1 fruit fly cellular context compared by ENCODE assay signal in the genomic region with DNA sequence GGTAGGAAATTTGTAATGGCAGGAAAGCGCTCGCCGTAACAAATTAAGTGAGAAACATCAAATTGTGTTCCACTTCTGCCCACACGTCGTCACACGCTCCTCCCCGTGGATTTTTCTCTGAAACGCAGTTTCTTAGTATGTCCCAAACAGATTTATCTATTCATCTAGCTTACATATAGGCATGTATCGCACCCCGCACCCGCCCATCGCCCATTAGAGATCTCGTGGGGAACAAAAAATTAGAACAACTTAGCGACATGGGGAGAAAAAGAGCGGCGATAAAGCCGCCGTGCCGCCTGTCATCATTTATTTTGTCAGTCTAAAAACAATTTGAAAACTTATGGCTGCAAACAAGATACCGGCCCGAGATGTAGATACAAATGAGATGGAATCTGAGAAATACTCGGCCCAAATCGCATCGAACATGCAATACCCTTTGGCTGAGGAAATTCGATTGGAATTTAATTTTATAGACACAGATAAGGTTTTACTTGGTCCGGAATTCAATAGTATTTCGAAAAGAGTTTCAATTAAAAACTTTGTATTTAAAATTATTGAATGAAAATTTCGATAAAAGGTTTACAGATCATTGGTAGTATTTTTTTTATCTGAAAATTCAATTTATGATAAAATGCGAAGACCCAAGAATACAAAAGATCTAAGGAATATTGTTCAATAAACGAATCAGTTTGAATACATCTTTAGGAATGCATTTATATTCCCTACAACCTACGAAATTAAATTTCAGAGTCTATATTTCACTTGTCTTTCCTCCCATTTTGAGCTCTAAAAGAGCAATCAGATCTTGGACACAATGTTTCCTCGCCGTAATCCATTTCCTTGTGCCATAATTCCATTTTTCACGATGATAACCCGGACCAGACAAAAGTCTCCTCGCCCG.
A peak's percentile ranks its signal among the peaks of the same experiment; 100 is the strongest.
TF ChIP-seq lines count a peak whose summit lies in the region.

No protein-coding gene starts in this region.

TF ChIP-seq in whole organism, embryonic, 481 proteins besides CTCF, POLR2A, EP300 and RAD21 (continued from another document and continues in another):
- TF ChIP-seq ci (GFP tag; IDR thresholded peaks at IDR 0.05; lab: Robert Waterston, UW) (no peak), sob (GFP tag; IDR thresholded peaks at IDR 0.05; lab: Robert Waterston, UW) (no peak), scrt (GFP tag; optimal IDR thresholded peaks at IDR 0.05; lab: Kevin White, UChicago) (no peak), row (GFP tag; IDR thresholded peaks at IDR 0.05; lab: Robert Waterston, UW) (peak; percentile 40), CG11695 (GFP tag; IDR thresholded peaks at IDR 0.05; lab: Robert Waterston, UW) (no peak), dpn (GFP tag; optimal IDR thresholded peaks at IDR 0.05; lab: Kevin White, UChicago) (no peak), Doc3 (GFP tag; IDR thresholded peaks at IDR 0.05; lab: Robert Waterston, UW; ENCODE audit: partially characterized antibody) (no peak), al (GFP tag; IDR thresholded peaks at IDR 0.05; lab: Robert Waterston, UW) (no peak), tna (GFP tag; IDR thresholded peaks at IDR 0.05; lab: Robert Waterston, UW; ENCODE audit: partially characterized antibody) (no peak), CG5245 (GFP tag; optimal IDR thresholded peaks at IDR 0.05; lab: Kevin White, UChicago) (no peak), BEAF-32 (GFP tag; optimal IDR thresholded peaks at IDR 0.05; lab: Kevin White, UChicago) (no peak), ro (GFP tag; IDR thresholded peaks at IDR 0.05; lab: Robert Waterston, UW) (no peak), bbx (GFP tag; IDR thresholded peaks at IDR 0.05; lab: Robert Waterston, UW; ENCODE audit: partially characterized antibody) (no peak), hbn (GFP tag; IDR thresholded peaks at IDR 0.05; lab: Robert Waterston, UW; ENCODE audit: partially characterized antibody) (no peak), dmrt11E (tag; optimal IDR thresholded peaks at IDR 0.05; lab: Kevin White, UChicago) (peak; percentile 20), Ravus (GFP tag; IDR thresholded peaks at IDR 0.05; lab: Robert Waterston, UW) (no peak), CG9932 (GFP tag; IDR thresholded peaks at IDR 0.05; lab: Robert Waterston, UW) (no peak), zfh2 (GFP tag; optimal IDR thresholded peaks at IDR 0.05; lab: Kevin White, UChicago) (no peak), sr (GFP tag; IDR thresholded peaks at IDR 0.05; lab: Robert Waterston, UW) (peak; percentile 89), ttk (GFP tag; IDR thresholded peaks at IDR 0.05; lab: Robert Waterston, UW) (no peak), fu2 (GFP tag; optimal IDR thresholded peaks at IDR 0.05; lab: Kevin White, UChicago) (no peak), Poxn (GFP tag; IDR thresholded peaks at IDR 0.05; lab: Robert Waterston, UW) (no peak), CG14441 (GFP tag; IDR thresholded peaks at IDR 0.05; lab: Robert Waterston, UW) (no peak), lilli (GFP tag; optimal IDR thresholded peaks at IDR 0.05; lab: Kevin White, UChicago) (no peak), CG17912 (GFP tag; optimal IDR thresholded peaks at IDR 0.05; lab: Kevin White, UChicago) (no peak), CG2199 (GFP tag; IDR thresholded peaks at IDR 0.05; lab: Robert Waterston, UW) (peak; percentile 53; the same call in 1 of the 3 replicates), CG10979 (tag; optimal IDR thresholded peaks at IDR 0.05; lab: Kevin White, UChicago) (no peak), CG10462 (GFP tag; optimal IDR thresholded peaks at IDR 0.05; lab: Kevin White, UChicago) (no peak), schlank (tag; optimal IDR thresholded peaks at IDR 0.05; lab: Kevin White, UChicago) (no peak), CG1602 (GFP tag; optimal IDR thresholded peaks at IDR 0.05; lab: Kevin White, UChicago) (no peak), pfk (GFP tag; optimal IDR thresholded peaks at IDR 0.05; lab: Kevin White, UChicago) (no peak), NFAT (GFP tag; IDR thresholded peaks at IDR 0.05; lab: Robert Waterston, UW) (no peak), mld (GFP tag; IDR thresholded peaks at IDR 0.05; lab: Robert Waterston, UW; ENCODE audit: partially characterized antibody) (no peak), maf-S (GFP tag; optimal IDR thresholded peaks at IDR 0.05; lab: Kevin White, UChicago) (no peak), CG9876 (GFP tag; optimal IDR thresholded peaks at IDR 0.05; lab: Kevin White, UChicago) (no peak), CG7556 (GFP tag; optimal IDR thresholded peaks at IDR 0.05; lab: Kevin White, UChicago) (no peak), CG6272 (GFP tag; IDR thresholded peaks at IDR 0.05; lab: Robert Waterston, UW) (no peak), sc (optimal IDR thresholded peaks at IDR 0.05; lab: Kevin White, UChicago) (no peak), sc (GFP tag; optimal IDR thresholded peaks at IDR 0.05; lab: Kevin White, UChicago) (no peak), Dll (GFP tag; IDR thresholded peaks at IDR 0.05; lab: Robert Waterston, UW; ENCODE audit: partially characterized antibody) (no peak), Eip74EF (GFP tag; optimal IDR thresholded peaks at IDR 0.05; lab: Kevin White, UChicago) (no peak), yki (optimal IDR thresholded peaks at IDR 0.05; lab: Kevin White, UChicago) (no peak), twi (tag; optimal IDR thresholded peaks at IDR 0.05; lab: Kevin White, UChicago) (no peak), da (GFP tag; optimal IDR thresholded peaks at IDR 0.05; lab: Kevin White, UChicago) (no peak), MBD-R2 (GFP tag; IDR thresholded peaks at IDR 0.05; lab: Robert Waterston, UW) (no peak), so (GFP tag; IDR thresholded peaks at IDR 0.05; lab: Robert Waterston, UW) (0 out of 3 replicates have a peak, but pooled peaks have one; percentile 41), bsh (GFP tag; optimal IDR thresholded peaks at IDR 0.05; lab: Kevin White, UChicago) (no peak), Myb (GFP tag; optimal IDR thresholded peaks at IDR 0.05; lab: Kevin White, UChicago) (no peak), CG3407 (GFP tag; optimal IDR thresholded peaks at IDR 0.05; lab: Kevin White, UChicago) (no peak), phol (tag; optimal IDR thresholded peaks at IDR 0.05; lab: Kevin White, UChicago) (no peak), CG10543 (GFP tag; optimal IDR thresholded peaks at IDR 0.05; lab: Kevin White, UChicago) (peak; percentile 76), Jarid2 (GFP tag; optimal IDR thresholded peaks at IDR 0.05; lab: Kevin White, UChicago) (no peak), cg (GFP tag; optimal IDR thresholded peaks at IDR 0.05; lab: Kevin White, UChicago) (peak; percentile 9), Lhr (GFP tag; optimal IDR thresholded peaks at IDR 0.05; lab: Kevin White, UChicago) (no peak), sens (GFP tag; lab: Kevin White, UChicago) (peak; percentile 76), Six4 (GFP tag; optimal IDR thresholded peaks at IDR 0.05; lab: Kevin White, UChicago) (no peak), ara (GFP tag; IDR thresholded peaks at IDR 0.05; lab: Robert Waterston, UW) (0 out of 2 replicates have a peak, but pooled peaks have one; percentile 34), CG17802 (tag; optimal IDR thresholded peaks at IDR 0.05; lab: Kevin White, UChicago) (no peak), btn (GFP tag; optimal IDR thresholded peaks at IDR 0.05; lab: Kevin White, UChicago) (no peak), en (GFP tag; optimal IDR thresholded peaks at IDR 0.05; lab: Kevin White, UChicago) (no peak), lab (GFP tag; optimal IDR thresholded peaks at IDR 0.05; lab: Kevin White, UChicago) (no peak), CG5180 (GFP tag; optimal IDR thresholded peaks at IDR 0.05; lab: Kevin White, UChicago) (no peak), CG10321 (GFP tag; IDR thresholded peaks at IDR 0.05; lab: Robert Waterston, UW) (no peak), CG6175 (GFP tag; IDR thresholded peaks at IDR 0.05; lab: Robert Waterston, UW) (no peak), unpg (GFP tag; optimal IDR thresholded peaks at IDR 0.05; lab: Kevin White, UChicago) (no peak), CG14860 (GFP tag; IDR thresholded peaks at IDR 0.05; lab: Robert Waterston, UW; ENCODE audit: partially characterized antibody) (no peak), lola (GFP tag; optimal IDR thresholded peaks at IDR 0.05; lab: Kevin White, UChicago) (peak in 1 of 3 experiments; percentile 5), Gug (GFP tag; IDR thresholded peaks at IDR 0.05; lab: Robert Waterston, UW) (no peak), CG12299 (tag; optimal IDR thresholded peaks at IDR 0.05; lab: Kevin White, UChicago) (no peak), CG10209 (GFP tag; optimal IDR thresholded peaks at IDR 0.05; lab: Kevin White, UChicago) (no peak), unc-4 (GFP tag; IDR thresholded peaks at IDR 0.05; lab: Robert Waterston, UW; ENCODE audit: partially characterized antibody) (no peak), CG14710 (tag; optimal IDR thresholded peaks at IDR 0.05; lab: Kevin White, UChicago) (no peak), zf30C (GFP tag; optimal IDR thresholded peaks at IDR 0.05; lab: Kevin White, UChicago) (no peak), gfzf (GFP tag; optimal IDR thresholded peaks at IDR 0.05; lab: Kevin White, UChicago) (no peak), mirr (GFP tag; optimal IDR thresholded peaks at IDR 0.05; lab: Kevin White, UChicago) (peak; percentile 51), Scr (GFP tag; IDR thresholded peaks at IDR 0.05; lab: Robert Waterston, UW; ENCODE audit: partially characterized antibody) (no peak), chm (GFP tag; IDR thresholded peaks at IDR 0.05; lab: Robert Waterston, UW) (no peak), tap (tag; optimal IDR thresholded peaks at IDR 0.05; lab: Kevin White, UChicago) (no peak), Ada2b (GFP tag; IDR thresholded peaks at IDR 0.05; lab: Robert Waterston, UW) (no peak), Dp (GFP tag; optimal IDR thresholded peaks at IDR 0.05; lab: Kevin White, UChicago) (no peak), CG17328 (GFP tag; IDR thresholded peaks at IDR 0.05; lab: Robert Waterston, UW) (no peak), Med (GFP tag; lab: Kevin White, UChicago) (peak; percentile 53), crol (GFP tag; IDR thresholded peaks at IDR 0.05; lab: Robert Waterston, UW) (peak; percentile 85), Xrp1 (GFP tag; IDR thresholded peaks at IDR 0.05; lab: Robert Waterston, UW) (no peak), Deaf1 (tag; optimal IDR thresholded peaks at IDR 0.05; lab: Kevin White, UChicago) (no peak), CG17385 (GFP tag; optimal IDR thresholded peaks at IDR 0.05; lab: Kevin White, UChicago) (no peak), CG10147 (GFP tag; optimal IDR thresholded peaks at IDR 0.05; lab: Kevin White, UChicago) (no peak), chif (GFP tag; optimal IDR thresholded peaks at IDR 0.05; lab: Kevin White, UChicago) (no peak), zen (tag; optimal IDR thresholded peaks at IDR 0.05; lab: Kevin White, UChicago) (no peak), CG12071 (GFP tag; optimal IDR thresholded peaks at IDR 0.05; lab: Kevin White, UChicago) (no peak), pan (optimal IDR thresholded peaks at IDR 0.05; lab: Kevin White, UChicago) (no peak), pan (GFP tag; optimal IDR thresholded peaks at IDR 0.05 in 1 of 2, IDR thresholded peaks at IDR 0.05 in 1 of 2) (no peak), CG13424 (tag; optimal IDR thresholded peaks at IDR 0.05; lab: Kevin White, UChicago) (peak; percentile 17), YL-1 (GFP tag; optimal IDR thresholded peaks at IDR 0.05; lab: Kevin White, UChicago) (no peak), tll (GFP tag; optimal IDR thresholded peaks at IDR 0.05; lab: Kevin White, UChicago) (no peak), corto (GFP tag; optimal IDR thresholded peaks at IDR 0.05; lab: Kevin White, UChicago) (no peak), CG2875 (GFP tag; optimal IDR thresholded peaks at IDR 0.05; lab: Kevin White, UChicago) (no peak), CG1024 (GFP tag; IDR thresholded peaks at IDR 0.05; lab: Robert Waterston, UW) (no peak), CG8924 (tag; optimal IDR thresholded peaks at IDR 0.05; lab: Kevin White, UChicago) (no peak), CG30403 (GFP tag; optimal IDR thresholded peaks at IDR 0.05; lab: Kevin White, UChicago) (peak; percentile 4), Mes4 (GFP tag; optimal IDR thresholded peaks at IDR 0.05; lab: Kevin White, UChicago) (no peak), pzg (GFP tag; optimal IDR thresholded peaks at IDR 0.05; lab: Kevin White, UChicago) (no peak), CG14667 (GFP tag; IDR thresholded peaks at IDR 0.05; lab: Robert Waterston, UW) (no peak), peb (GFP tag; IDR thresholded peaks at IDR 0.05; lab: Robert Waterston, UW) (no peak), CG8281 (tag; optimal IDR thresholded peaks at IDR 0.05; lab: Kevin White, UChicago) (no peak), caup (GFP tag; optimal IDR thresholded peaks at IDR 0.05; lab: Kevin White, UChicago; ENCODE audit: severe bottlenecking) (peak; percentile 49), crp (GFP tag; optimal IDR thresholded peaks at IDR 0.05; lab: Kevin White, UChicago) (no peak), CG9797 (GFP tag; optimal IDR thresholded peaks at IDR 0.05; lab: Kevin White, UChicago) (no peak), fd102C (GFP tag; optimal IDR thresholded peaks at IDR 0.05; lab: Kevin White, UChicago) (no peak), CG5953 (GFP tag; IDR thresholded peaks at IDR 0.05; lab: Robert Waterston, UW) (no peak), tin (GFP tag; optimal IDR thresholded peaks at IDR 0.05; lab: Kevin White, UChicago) (no peak), CG14050 (GFP tag; IDR thresholded peaks at IDR 0.05; lab: Robert Waterston, UW) (no peak), gsb-n (tag; optimal IDR thresholded peaks at IDR 0.05; lab: Kevin White, UChicago) (peak; percentile 39), Chrac-16 (GFP tag; optimal IDR thresholded peaks at IDR 0.05; lab: Kevin White, UChicago) (no peak), PHDP (tag; optimal IDR thresholded peaks at IDR 0.05; lab: Kevin White, UChicago) (no peak), esg (GFP tag; conservative IDR thresholded peaks at IDR 0.05; lab: Robert Waterston, UW) (no peak), CG2202 (tag; optimal IDR thresholded peaks at IDR 0.05; lab: Kevin White, UChicago) (no peak), slbo (GFP tag; IDR thresholded peaks at IDR 0.05; lab: Robert Waterston, UW) (no peak), stwl (tag; optimal IDR thresholded peaks at IDR 0.05; lab: Kevin White, UChicago) (no peak), CG8388 (GFP tag; optimal IDR thresholded peaks at IDR 0.05; lab: Kevin White, UChicago) (no peak), salm (tag; optimal IDR thresholded peaks at IDR 0.05; lab: Kevin White, UChicago) (no peak), Lpt (GFP tag; optimal IDR thresholded peaks at IDR 0.05; lab: Kevin White, UChicago) (no peak), MESR4 (GFP tag; optimal IDR thresholded peaks at IDR 0.05; lab: Kevin White, UChicago) (no peak), CG16863 (GFP tag; optimal IDR thresholded peaks at IDR 0.05; lab: Kevin White, UChicago) (no peak), insv (GFP tag; optimal IDR thresholded peaks at IDR 0.05; lab: Kevin White, UChicago) (no peak), CG12744 (GFP tag; optimal IDR thresholded peaks at IDR 0.05; lab: Kevin White, UChicago) (no peak), cwo (GFP tag; optimal IDR thresholded peaks at IDR 0.05; lab: Kevin White, UChicago) (no peak), CG11093 (GFP tag; IDR thresholded peaks at IDR 0.05; lab: Robert Waterston, UW) (no peak)
